Worm (Caenorhabditis elegans) whole organism, midembryonic: ENCODE measurements around the gene prmt-6.

Experiments
- cog-1 ChIP-seq: sonication (generic microtip); optimal IDR thresholded peaks from 2 replicates; lab custom pipeline; 2016; ENCODE audit warnings: missing genetic modification characterization, missing compliant biosample characterization
- klf-2 ChIP-seq: fragments of 200-800 bp; sonication (Bioruptor generic); conservative IDR thresholded peaks from 2 replicates; pipeline ENCODE4 v1.3.6; 2022; ENCODE audit warnings: missing genetic modification reagents, missing genetic modification characterization, missing compliant biosample characterization
- ztf-29 ChIP-seq: fragments of 200-800 bp; sonication (Bioruptor generic); IDR thresholded peaks from 2 replicates; pipeline ENCODE4 v1.3.6; 2022; ENCODE audit warnings: missing genetic modification reagents, missing genetic modification characterization, missing compliant biosample characterization

- no peak for TF ChIP-seq klf-2 (GFP tag; lab: Robert Waterston, UW)
- no peak for TF ChIP-seq cog-1 (tag; lab: Kevin White, UChicago)
- no peak for TF ChIP-seq ztf-29 (GFP tag; lab: Robert Waterston, UW)
Observed at ce11 chrIV:2162256-2162655, 31.5 kb downstream of the prmt-6 start.
